Worm (Caenorhabditis elegans): Measurements from ENCODE around the gene R107.5.

DNA sequence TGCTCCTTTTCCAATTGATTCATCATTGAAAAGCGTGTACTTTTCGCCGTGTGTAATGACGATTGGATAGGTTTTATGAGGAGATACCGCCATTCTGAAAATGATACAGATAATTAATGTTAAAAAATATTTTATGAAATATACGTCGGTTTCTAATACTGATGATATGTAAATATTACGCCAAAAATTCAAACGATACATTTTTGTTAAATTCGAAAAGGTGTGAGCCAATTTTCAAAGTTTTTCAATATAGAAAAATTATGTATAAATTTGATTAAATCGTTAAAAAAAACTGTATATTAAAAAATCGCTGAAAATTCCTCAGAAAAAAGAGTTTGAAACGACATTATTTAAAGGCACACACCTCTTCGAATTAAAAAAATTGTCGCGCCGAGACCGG is 3.0 kb downstream of the R107.5 start, which contains the start of gene ikke-1:
- TF ChIP-seq aly-1 (tag; optimal IDR thresholded peaks at IDR 0.05), result no peak
- TF ChIP-seq ama-1 (optimal IDR thresholded peaks at IDR 0.05), result no peak
